Fruit fly (Drosophila melanogaster): ENCODE results near the gene CG9192.
"Not testable (repeated sequence)": the region's sequence is repeated elsewhere in the genome, so short reads cannot be mapped to it uniquely, and the experiment has no call there.

Gene CG9192

DNA sequence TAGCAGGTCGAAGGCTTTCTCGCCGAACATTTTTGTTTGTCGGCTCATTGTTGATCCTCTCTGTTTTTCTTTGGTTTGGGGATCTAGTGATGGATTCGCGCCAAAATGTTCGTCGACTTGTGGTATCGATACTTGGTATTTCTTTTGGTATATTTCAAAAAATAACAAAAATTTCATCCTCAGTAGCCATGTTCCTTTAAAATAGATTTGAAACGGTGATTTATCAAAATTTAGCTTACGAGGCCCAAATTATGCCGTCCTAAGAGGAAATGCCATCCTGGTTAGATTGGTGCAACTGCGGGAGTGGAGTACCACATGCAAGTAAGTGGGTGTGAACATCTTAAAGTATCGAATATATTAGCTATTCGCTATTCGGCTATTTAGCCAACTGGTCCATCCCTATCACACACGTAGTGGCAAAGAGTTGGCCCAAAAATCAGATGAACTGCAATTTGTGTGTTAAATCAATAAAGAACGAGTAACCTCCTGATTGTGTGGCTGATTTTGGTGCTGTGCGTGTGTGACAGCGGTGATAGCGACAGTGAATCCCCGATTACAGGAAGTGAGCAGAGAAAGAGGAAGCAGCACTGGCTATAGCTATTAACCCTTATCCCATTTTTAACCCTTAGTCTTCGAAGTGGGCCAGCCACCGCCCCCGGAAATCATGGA lies 9.6 kb upstream of the CG9192 start, which contains the start of the genes Psf1 and Sac1:
Psf1 (minus strand) TSS at position 51 of the 669 bp plus-strand sequence.
Sac1 (plus strand) TSS at position 191 of the 669 bp plus-strand sequence.
- no peak for TF ChIP-seq CG8478 (optimal IDR thresholded peaks at IDR 0.05)
- TF ChIP-seq Dll (optimal IDR thresholded peaks at IDR 0.05), result no peak
- TF ChIP-seq EcR (GFP tag; optimal IDR thresholded peaks at IDR 0.05), result no peak
- no peak for TF ChIP-seq pan (optimal IDR thresholded peaks at IDR 0.05)

DNA sequence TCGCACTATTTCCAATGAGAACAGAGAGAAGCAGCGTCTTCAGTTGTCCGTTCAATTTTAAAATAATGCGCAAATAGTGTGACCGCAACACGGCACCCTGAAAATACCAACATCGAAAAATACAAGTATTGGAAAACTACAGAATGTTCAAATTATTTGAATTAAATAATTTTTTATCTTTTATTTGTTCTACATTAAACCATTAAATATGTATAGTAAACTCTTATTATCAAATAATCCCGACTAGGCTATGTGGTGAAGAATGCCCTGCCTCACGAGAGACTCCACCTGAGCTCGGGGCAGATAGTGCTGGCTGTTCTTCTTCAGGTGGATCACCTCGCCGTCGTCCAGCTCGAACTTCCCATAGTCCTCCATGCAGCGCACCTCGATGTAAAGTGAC lies 8.7 kb upstream of the CG9192 start, which contains the start of gene CG32318:
CG32318 (minus strand) TSS at position 101 of the 400 bp plus-strand sequence.
- not testable (repeated sequence) for TF ChIP-seq CG8478 (optimal IDR thresholded peaks at IDR 0.05); EcR (GFP tag; optimal IDR thresholded peaks at IDR 0.05); usp (GFP tag; optimal IDR thresholded peaks at IDR 0.05)

DNA sequence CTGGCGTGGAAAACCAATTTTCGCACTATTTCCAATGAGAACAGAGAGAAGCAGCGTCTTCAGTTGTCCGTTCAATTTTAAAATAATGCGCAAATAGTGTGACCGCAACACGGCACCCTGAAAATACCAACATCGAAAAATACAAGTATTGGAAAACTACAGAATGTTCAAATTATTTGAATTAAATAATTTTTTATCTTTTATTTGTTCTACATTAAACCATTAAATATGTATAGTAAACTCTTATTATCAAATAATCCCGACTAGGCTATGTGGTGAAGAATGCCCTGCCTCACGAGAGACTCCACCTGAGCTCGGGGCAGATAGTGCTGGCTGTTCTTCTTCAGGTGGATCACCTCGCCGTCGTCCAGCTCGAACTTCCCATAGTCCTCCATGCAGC lies 7.7 kb upstream of the CG9192 start, which contains the start of gene Klp61F:
Klp61F (minus strand) TSS at position 101 of the 400 bp plus-strand sequence.
- TF ChIP-seq EcR (GFP tag; optimal IDR thresholded peaks at IDR 0.05); CG8478 (optimal IDR thresholded peaks at IDR 0.05); psq (optimal IDR thresholded peaks at IDR 0.05): not testable (repeated sequence)

DNA sequence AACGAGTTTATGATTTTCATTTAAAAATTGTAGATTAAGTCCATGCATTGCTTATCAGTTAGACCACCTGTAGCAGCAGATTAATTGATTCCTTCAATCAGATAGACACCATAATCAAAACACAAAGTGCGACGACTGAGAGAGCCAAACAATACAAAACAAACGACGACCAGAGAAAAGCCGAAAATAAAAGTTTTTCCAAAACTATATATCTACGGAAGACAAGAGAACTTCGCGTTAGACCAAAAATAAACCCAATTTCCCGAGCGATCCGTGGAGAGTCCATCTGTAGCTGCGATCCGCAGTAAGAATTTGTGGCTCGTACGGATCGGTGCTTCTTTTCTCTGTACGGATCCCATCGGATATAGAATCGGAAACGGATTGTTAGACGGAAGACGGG lies 2.7 kb downstream of the CG9192 start, which contains the start of gene galene:
galene (plus strand) TSS at position 301 of the 400 bp plus-strand sequence.
- no peak for TF ChIP-seq usp (GFP tag; optimal IDR thresholded peaks at IDR 0.05)
- TF ChIP-seq CG8478 (optimal IDR thresholded peaks at IDR 0.05), result no peak
- TF ChIP-seq pan (optimal IDR thresholded peaks at IDR 0.05), result no peak
- no peak for TF ChIP-seq EcR (GFP tag; optimal IDR thresholded peaks at IDR 0.05)
- TF ChIP-seq Dll (optimal IDR thresholded peaks at IDR 0.05), result no peak
- no peak for TF ChIP-seq psq (optimal IDR thresholded peaks at IDR 0.05)

DNA sequence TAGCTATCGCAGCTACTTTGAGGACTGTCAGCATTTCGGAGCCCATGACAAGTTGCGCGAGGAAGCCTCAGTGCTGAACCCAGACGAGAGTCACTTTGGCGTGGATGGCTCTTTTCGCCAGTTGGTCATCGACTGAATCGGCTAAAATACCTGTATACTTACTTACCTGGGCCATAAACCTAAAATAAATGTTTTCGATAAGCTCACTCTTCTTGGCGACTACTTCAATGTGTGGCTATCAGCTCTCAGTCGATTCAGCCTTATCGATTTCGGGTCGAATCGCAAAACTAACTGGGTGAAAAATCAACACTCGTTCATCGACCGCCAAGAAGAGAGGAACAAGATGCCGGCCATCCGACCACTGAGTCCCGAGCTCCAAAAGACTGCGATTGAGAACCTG lies 4.3 kb downstream of the CG9192 start, which contains the start of gene CG33966:
CG33966 (plus strand) TSS at position 301 of the 400 bp plus-strand sequence.
- TF ChIP-seq CG8478 (optimal IDR thresholded peaks at IDR 0.05) (no peak), Dll (optimal IDR thresholded peaks at IDR 0.05) (no peak), usp (GFP tag; optimal IDR thresholded peaks at IDR 0.05) (no peak), pan (optimal IDR thresholded peaks at IDR 0.05) (no peak)

DNA sequence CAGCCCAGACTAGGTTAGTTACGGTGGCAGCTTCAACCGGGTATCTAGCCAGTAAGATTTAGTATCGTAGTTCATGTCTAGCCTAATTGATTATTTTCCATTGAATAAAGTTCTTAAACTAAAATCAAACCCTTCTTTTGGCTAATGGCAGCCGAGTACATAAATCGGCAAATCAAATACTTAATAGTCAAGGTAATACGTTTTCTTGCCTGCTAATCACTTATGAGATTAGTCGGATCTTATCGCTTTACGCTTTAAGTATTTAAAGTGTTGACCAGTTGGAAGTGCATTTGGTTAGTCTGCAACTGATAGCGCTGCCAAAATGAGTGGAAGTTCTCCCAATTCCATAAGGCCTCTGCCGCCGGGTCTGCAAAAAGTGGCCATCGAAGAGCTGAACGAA lies 5.5 kb downstream of the CG9192 start, which contains the start of gene CG33965:
CG33965 (plus strand) TSS at position 301 of the 400 bp plus-strand sequence.
- TF ChIP-seq psq (optimal IDR thresholded peaks at IDR 0.05) (no peak), EcR (GFP tag; optimal IDR thresholded peaks at IDR 0.05) (no peak), pan (optimal IDR thresholded peaks at IDR 0.05) (no peak), Dll (optimal IDR thresholded peaks at IDR 0.05) (no peak), usp (GFP tag; optimal IDR thresholded peaks at IDR 0.05) (no peak), CG8478 (optimal IDR thresholded peaks at IDR 0.05) (no peak)

DNA sequence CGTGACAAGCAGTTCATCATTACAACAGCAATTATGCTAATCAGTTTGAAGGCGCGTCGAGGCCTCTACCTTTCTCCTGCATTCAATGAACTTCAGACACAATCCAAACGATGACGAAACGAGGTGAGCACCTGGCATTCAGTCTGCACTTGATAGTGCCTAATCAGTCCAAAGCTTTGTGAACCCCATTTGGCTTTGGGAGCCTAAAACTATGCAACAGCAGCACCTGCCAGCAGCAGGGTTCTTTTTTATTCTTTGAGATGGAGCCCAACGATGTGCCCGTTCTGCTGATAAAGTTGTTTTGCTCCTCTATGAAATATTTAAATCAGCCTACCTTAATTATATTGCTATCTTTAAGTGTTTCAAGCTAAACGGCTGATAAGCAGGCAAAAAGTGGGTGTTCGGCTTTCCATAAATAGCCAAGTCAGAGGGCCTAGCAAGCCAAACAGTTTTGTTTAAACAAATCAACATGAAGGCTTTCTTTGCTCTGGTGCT lies 10.8 kb downstream of the CG9192 start, which contains the start of gene LysS:
LysS (plus strand) TSS at position 445 of the 495 bp plus-strand sequence.
- TF ChIP-seq psq (optimal IDR thresholded peaks at IDR 0.05), result no peak
- TF ChIP-seq EcR (GFP tag; optimal IDR thresholded peaks at IDR 0.05), result no peak
- TF ChIP-seq pan (optimal IDR thresholded peaks at IDR 0.05), result no peak
- no peak for TF ChIP-seq CG8478 (optimal IDR thresholded peaks at IDR 0.05)
- TF ChIP-seq usp (GFP tag; optimal IDR thresholded peaks at IDR 0.05), result no peak
- TF ChIP-seq Dll (optimal IDR thresholded peaks at IDR 0.05), result no peak

DNA sequence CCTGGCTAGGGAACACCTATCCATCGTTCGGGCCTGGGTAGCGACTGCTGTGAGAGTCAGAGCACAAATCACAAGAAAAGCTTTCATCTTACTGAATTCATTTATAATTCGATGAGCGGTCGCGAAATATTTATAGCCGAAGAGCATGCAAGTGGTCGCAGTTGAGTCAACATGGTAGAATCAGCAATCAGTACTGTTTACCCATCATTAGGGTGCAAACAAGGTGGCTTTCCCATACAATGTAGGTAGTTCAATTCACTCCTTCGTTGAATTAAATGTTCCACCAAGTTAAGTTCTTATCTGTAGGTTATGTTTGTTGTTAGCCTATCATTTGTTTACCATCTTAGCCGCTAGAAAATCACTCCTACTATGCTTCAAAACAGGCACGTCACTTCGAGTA lies 19.5 kb downstream of the CG9192 start, which contains the start of gene LysP:
LysP (minus strand) TSS at position 101 of the 400 bp plus-strand sequence.
- TF ChIP-seq Dll (optimal IDR thresholded peaks at IDR 0.05), result no peak
- TF ChIP-seq CG8478 (optimal IDR thresholded peaks at IDR 0.05), result no peak
- TF ChIP-seq EcR (GFP tag; optimal IDR thresholded peaks at IDR 0.05), result no peak
- no peak for TF ChIP-seq pan (optimal IDR thresholded peaks at IDR 0.05)
- no peak for TF ChIP-seq usp (GFP tag; optimal IDR thresholded peaks at IDR 0.05)
- no peak for TF ChIP-seq psq (optimal IDR thresholded peaks at IDR 0.05)

DNA sequence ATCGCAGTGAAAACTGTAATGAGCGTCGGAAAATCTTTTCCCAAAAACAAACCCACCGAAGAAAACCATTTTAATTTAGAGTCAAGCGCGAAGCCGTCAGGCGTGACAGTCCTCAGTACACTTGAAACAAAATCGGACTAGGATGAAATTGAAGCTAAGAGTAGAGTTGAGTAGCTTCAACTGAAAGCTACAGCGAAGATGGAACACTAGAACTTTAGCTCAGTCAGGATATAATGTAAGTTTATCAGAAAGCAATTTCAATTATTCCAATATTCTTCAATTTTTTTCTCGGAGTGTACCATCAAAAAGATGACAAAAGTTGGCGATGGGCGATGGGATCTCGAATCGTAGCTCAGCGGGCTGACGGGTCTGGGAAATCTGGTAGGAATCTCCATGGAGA lies 21.7 kb downstream of the CG9192 start:
- no peak for TF ChIP-seq CG8478 (optimal IDR thresholded peaks at IDR 0.05)

DNA sequence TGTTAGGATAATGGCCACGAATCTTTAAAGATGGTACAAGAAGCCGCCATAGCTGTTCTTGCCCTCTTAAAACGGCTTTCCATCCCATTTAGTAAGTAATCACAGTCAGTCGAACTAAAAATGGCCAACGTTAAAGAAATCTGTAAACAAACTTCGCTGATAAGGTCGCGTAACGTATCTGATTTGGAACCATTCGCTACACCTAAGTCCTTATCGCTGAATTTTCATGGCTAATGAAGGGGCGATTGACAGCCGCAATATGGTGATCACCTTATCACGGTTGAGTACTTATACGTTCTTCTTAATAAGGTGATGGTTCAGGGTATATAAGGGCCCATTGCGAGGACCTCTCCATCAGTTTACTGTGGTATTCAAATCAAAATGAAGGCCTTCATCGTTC lies 25.5 kb downstream of the CG9192 start, which contains the start of gene LysE:
LysE (plus strand) TSS at position 257 of the 400 bp plus-strand sequence.
- no peak for TF ChIP-seq Dll (optimal IDR thresholded peaks at IDR 0.05)
- TF ChIP-seq EcR (GFP tag; optimal IDR thresholded peaks at IDR 0.05), result no peak
- TF ChIP-seq usp (GFP tag; optimal IDR thresholded peaks at IDR 0.05), result no peak
- no peak for TF ChIP-seq pan (optimal IDR thresholded peaks at IDR 0.05)
- TF ChIP-seq psq (optimal IDR thresholded peaks at IDR 0.05), result no peak
- no peak for TF ChIP-seq CG8478 (optimal IDR thresholded peaks at IDR 0.05)

DNA sequence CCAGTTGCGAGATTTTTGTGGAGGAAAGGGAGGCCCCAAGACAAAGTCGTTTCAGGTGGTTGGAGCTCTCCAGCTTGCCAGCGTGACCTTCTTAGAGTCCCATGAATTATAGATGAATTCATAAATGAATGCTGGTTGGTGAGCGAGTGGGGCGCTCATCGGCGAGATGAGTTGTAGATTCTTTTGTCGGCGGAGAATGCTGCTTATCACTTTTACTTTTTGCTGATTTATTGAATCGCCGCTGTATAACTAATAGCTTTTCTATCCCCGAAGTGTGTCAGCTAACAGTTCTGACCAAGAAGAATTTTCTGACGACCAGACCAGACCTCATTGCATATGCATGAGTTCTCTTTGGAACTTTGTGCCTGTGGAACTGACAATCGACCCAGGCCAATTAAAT lies 26.0 kb downstream of the CG9192 start:
- TF ChIP-seq CG8478 (optimal IDR thresholded peaks at IDR 0.05), result no peak
- no peak for TF ChIP-seq EcR (GFP tag; optimal IDR thresholded peaks at IDR 0.05)
- TF ChIP-seq usp (GFP tag; optimal IDR thresholded peaks at IDR 0.05), result no peak
- no peak for TF ChIP-seq psq (optimal IDR thresholded peaks at IDR 0.05)
- TF ChIP-seq pan (optimal IDR thresholded peaks at IDR 0.05), result no peak
- TF ChIP-seq Dll (optimal IDR thresholded peaks at IDR 0.05), result no peak

DNA sequence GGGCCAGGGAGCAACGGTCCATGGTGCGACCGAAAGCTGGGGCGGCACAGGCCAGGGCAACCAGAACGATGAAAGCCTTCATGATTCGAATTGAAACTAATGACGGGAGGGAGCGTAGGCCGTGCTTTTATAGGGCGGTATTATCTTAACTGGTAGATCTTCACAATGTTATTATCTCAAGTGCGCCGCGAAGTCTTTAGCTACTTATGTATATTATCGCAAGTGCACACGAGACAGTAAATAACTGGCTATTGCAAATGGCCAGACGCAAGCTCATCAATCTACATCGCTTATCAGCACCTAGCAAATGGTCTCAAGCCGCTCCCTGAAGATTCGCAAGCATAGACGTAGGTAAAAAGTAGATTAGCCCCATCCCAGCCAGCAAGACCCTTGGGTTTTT lies 27.0 kb downstream of the CG9192 start, which contains the start of gene LysD:
LysD (minus strand) TSS at position 101 of the 400 bp plus-strand sequence.
- TF ChIP-seq pan (optimal IDR thresholded peaks at IDR 0.05) (no peak), CG8478 (optimal IDR thresholded peaks at IDR 0.05) (no peak), psq (optimal IDR thresholded peaks at IDR 0.05) (no peak), EcR (GFP tag; optimal IDR thresholded peaks at IDR 0.05) (no peak), Dll (optimal IDR thresholded peaks at IDR 0.05) (no peak), usp (GFP tag; optimal IDR thresholded peaks at IDR 0.05) (no peak)
